Fruit fly (Drosophila melanogaster) whole organism, prepupa: ENCODE results near the gene Nct.

Source experiments
- CG10631 ChIP-seq: fragments of 200-800 bp; sonication (Bioruptor generic); optimal IDR thresholded peaks from 2 replicates; lab custom pipeline; 2016; ENCODE audit warnings: missing biosample characterization, missing genetic modification characterization
- CG16779 ChIP-seq: fragments of 200-800 bp; sonication (Bioruptor generic); optimal IDR thresholded peaks from 3 replicates; lab custom pipeline; 2017; ENCODE audit warnings: missing biosample characterization, mild to moderate bottlenecking, missing genetic modification characterization
- CG3919 ChIP-seq: fragments of 200-800 bp; sonication (Bioruptor generic); optimal IDR thresholded peaks from 3 replicates; lab custom pipeline; 2016; ENCODE audit warnings: missing biosample characterization, missing genetic modification characterization
- CG4318 ChIP-seq: fragments of 200-800 bp; sonication (Bioruptor generic); optimal IDR thresholded peaks from 3 replicates; lab custom pipeline; 2017; ENCODE audit warnings: missing biosample characterization, mild to moderate bottlenecking, missing genetic modification characterization
- CG8632 ChIP-seq: fragments of 200-800 bp; sonication (Bioruptor generic); optimal IDR thresholded peaks from 3 replicates; lab custom pipeline; 2016; ENCODE audit warnings: missing biosample characterization, missing genetic modification characterization
- Gug ChIP-seq: fragments of 200-800 bp; sonication (Bioruptor generic); IDR thresholded peaks from 2 replicates; pipeline ENCODE4 v1.3.6; 2022; ENCODE audit warnings: missing biosample characterization, missing genetic modification characterization
- OdsH ChIP-seq: fragments of 200-800 bp; sonication (Bioruptor generic); optimal IDR thresholded peaks from 3 replicates; lab custom pipeline; 2016; ENCODE audit warnings: missing biosample characterization, missing genetic modification characterization
- acj6 ChIP-seq: fragments of 200-800 bp; sonication (Bioruptor generic); optimal IDR thresholded peaks from 3 replicates; lab custom pipeline; 2016; ENCODE audit warnings: missing biosample characterization, missing genetic modification characterization
- fkh ChIP-seq: fragments of 200-800 bp; sonication (Bioruptor generic); optimal IDR thresholded peaks from 3 replicates; lab custom pipeline; 2017; ENCODE audit warnings: missing biosample characterization, mild to moderate bottlenecking, missing genetic modification characterization, moderate library complexity

DNA sequence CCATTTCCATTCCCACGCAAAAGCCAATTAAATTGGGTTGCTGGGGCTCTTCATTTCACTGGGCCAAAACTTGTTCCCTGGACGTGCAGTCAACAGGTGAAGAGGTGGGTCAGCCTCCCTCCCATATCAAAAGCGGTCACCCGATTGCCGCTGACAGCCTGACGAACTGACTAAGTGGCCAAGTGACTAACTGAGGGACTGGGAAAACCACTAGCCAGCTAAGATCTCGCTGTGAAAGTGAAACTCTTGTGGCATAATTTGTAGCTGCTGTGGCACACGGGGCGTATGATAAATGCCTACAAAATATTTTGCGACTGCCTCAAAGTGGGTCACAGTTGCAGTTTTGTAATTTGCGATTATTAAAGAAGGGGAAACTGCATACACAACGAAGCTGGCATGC is 37.0 kb downstream of the Nct start:
- TF ChIP-seq CG8632 (no peak), CG4318 (no peak), acj6 (GFP tag; lab: Kevin White, UChicago) (no peak), CG10631 (no peak), CG16779 (no peak), CG3919 (GFP tag; lab: Kevin White, UChicago) (no peak), Gug (GFP tag; lab: Robert Waterston, UW) (no peak), OdsH (no peak), fkh (GFP tag; lab: Kevin White, UChicago) (no peak)
